Fruit fly (Drosophila melanogaster) whole organism, embryonic: ENCODE results near the gene CG6569.

Source experiments
- Ada2b ChIP-seq: fragments of 200-800 bp; sonication (Bioruptor generic); IDR thresholded peaks from 2 replicates; pipeline ENCODE4 v1.3.6; 2022; ENCODE audit warnings: missing biosample characterization, missing genetic modification characterization
- BEAF-32 ChIP-seq: fragments of 200-800 bp; sonication (Bioruptor generic); optimal IDR thresholded peaks from 3 replicates; lab custom pipeline; 2017; ENCODE audit warnings: missing biosample characterization, missing genetic modification characterization, mild to moderate bottlenecking, moderate library complexity, missing genetic modification reagents
- CG10209 ChIP-seq: fragments of 200-800 bp; sonication (Bioruptor generic); optimal IDR thresholded peaks from 3 replicates; lab custom pipeline; 2017; ENCODE audit warnings: missing biosample characterization, mild to moderate bottlenecking, missing genetic modification characterization, missing genetic modification reagents
- CG1024 ChIP-seq: fragments of 200-800 bp; sonication (Bioruptor generic); IDR thresholded peaks from 2 replicates; pipeline ENCODE4 v1.3.6; 2022; ENCODE audit warnings: missing biosample characterization, missing genetic modification characterization
- CG10431 ChIP-seq: fragments of 200-800 bp; sonication (Bioruptor generic); optimal IDR thresholded peaks from 3 replicates; lab custom pipeline; 2018; ENCODE audit warnings: missing biosample characterization, mild to moderate bottlenecking, missing genetic modification characterization
- CG12155 ChIP-seq: fragments of 200-800 bp; sonication (Bioruptor generic); optimal IDR thresholded peaks from 3 replicates; lab custom pipeline; 2016; ENCODE audit warnings: missing biosample characterization, missing genetic modification characterization
- CG12391 ChIP-seq: fragments of 200-800 bp; sonication (Bioruptor generic); optimal IDR thresholded peaks from 3 replicates; lab custom pipeline; 2018; ENCODE audit warnings: missing biosample characterization, mild to moderate bottlenecking, missing genetic modification characterization, moderate library complexity
- CG12659 ChIP-seq: fragments of 200-800 bp; sonication (Bioruptor generic); optimal IDR thresholded peaks from 3 replicates; lab custom pipeline; 2017; ENCODE audit warnings: mild to moderate bottlenecking, missing biosample characterization, missing genetic modification reagents, missing genetic modification characterization
- CG13296 ChIP-seq: fragments of 200-800 bp; sonication (Bioruptor generic); optimal IDR thresholded peaks from 3 replicates; lab custom pipeline; 2018; ENCODE audit warnings: missing biosample characterization, mild to moderate bottlenecking, missing genetic modification characterization
- CG14014 ChIP-seq: fragments of 200-800 bp; sonication (Bioruptor generic); IDR thresholded peaks from 2 replicates; pipeline ENCODE4 v1.3.6; 2022; ENCODE audit warnings: missing biosample characterization, missing genetic modification characterization
- CG14965 ChIP-seq: fragments of 200-800 bp; sonication (Bioruptor generic); optimal IDR thresholded peaks from 2 replicates; lab custom pipeline; 2016; ENCODE audit warnings: missing biosample characterization, missing genetic modification characterization, borderline replicate concordance
- CG16863 ChIP-seq: fragments of 200-800 bp; sonication (Bioruptor generic); optimal IDR thresholded peaks from 3 replicates; lab custom pipeline; 2016; ENCODE audit warnings: missing biosample characterization, missing genetic modification characterization
- CG18619 ChIP-seq: fragments of 200-800 bp; sonication (Bioruptor generic); optimal IDR thresholded peaks from 3 replicates; lab custom pipeline; 2017; ENCODE audit warnings: missing biosample characterization, mild to moderate bottlenecking, missing genetic modification characterization
- CG2889 ChIP-seq: fragments of 200-800 bp; sonication (Bioruptor generic); IDR thresholded peaks from 3 replicates; pipeline ENCODE4 v1.3.6; 2022; ENCODE audit warnings: missing biosample characterization, missing genetic modification characterization
- CG30403 ChIP-seq: fragments of 200-800 bp; sonication (Bioruptor generic); optimal IDR thresholded peaks from 3 replicates; lab custom pipeline; 2016; ENCODE audit warnings: missing biosample characterization, missing genetic modification characterization
- CG3281 ChIP-seq: fragments of 200-800 bp; sonication (Bioruptor generic); optimal IDR thresholded peaks from 3 replicates; lab custom pipeline; 2017; ENCODE audit warnings: missing biosample characterization, mild to moderate bottlenecking, missing genetic modification characterization
- CG3407 ChIP-seq: fragments of 200-800 bp; sonication (Bioruptor generic); optimal IDR thresholded peaks from 2 replicates; lab custom pipeline; 2018; ENCODE audit warnings: missing biosample characterization, mild to moderate bottlenecking, missing genetic modification characterization
- CG34224 ChIP-seq: fragments of 200-800 bp; sonication (Bioruptor generic); IDR thresholded peaks from 3 replicates; pipeline ENCODE4 v1.3.6; 2022; ENCODE audit warnings: missing biosample characterization, missing genetic modification characterization; ENCODE audit not compliant: partially characterized antibody
- CG42726 ChIP-seq: fragments of 200-800 bp; sonication (Bioruptor generic); IDR thresholded peaks from 2 replicates; pipeline ENCODE4 v1.3.6; 2022; ENCODE audit warnings: missing biosample characterization, missing genetic modification characterization; ENCODE audit not compliant: partially characterized antibody
- CG4282 ChIP-seq: fragments of 200-800 bp; sonication (Bioruptor generic); optimal IDR thresholded peaks from 2 replicates; lab custom pipeline; 2016; ENCODE audit warnings: missing biosample characterization, missing genetic modification characterization
- CG4820 ChIP-seq: fragments of 200-800 bp; sonication (Bioruptor generic); optimal IDR thresholded peaks from 3 replicates; lab custom pipeline; 2016; ENCODE audit warnings: missing biosample characterization, missing genetic modification characterization
- CG5953 ChIP-seq: fragments of 200-800 bp; sonication (Bioruptor generic); IDR thresholded peaks from 2 replicates; pipeline ENCODE4 v1.3.6; 2022; ENCODE audit warnings: missing biosample characterization, missing genetic modification characterization
- CG7556 ChIP-seq: fragments of 200-800 bp; sonication (Bioruptor generic); optimal IDR thresholded peaks from 2 replicates; lab custom pipeline; 2017; ENCODE audit warnings: missing biosample characterization, mild to moderate bottlenecking, missing genetic modification characterization
- CG7928 ChIP-seq: fragments of 200-800 bp; sonication (Bioruptor generic); optimal IDR thresholded peaks from 2 replicates; lab custom pipeline; 2017; ENCODE audit warnings: missing biosample characterization, mild to moderate bottlenecking, missing genetic modification characterization
- CG8290 ChIP-seq, 3 experiments: fragments of 200-800 bp; sonication (Bioruptor generic); optimal IDR thresholded peaks; 2 replicates each; lab custom pipeline; 2016 to 2019; ENCODE audit warnings: missing biosample characterization in 3 of 3, missing genetic modification characterization in 3 of 3, mild to moderate bottlenecking in 2 of 3, moderate library complexity in 1 of 3
- CTCF ChIP-seq: fragments of 200-800 bp; sonication (Bioruptor generic); optimal IDR thresholded peaks from 2 replicates; lab custom pipeline; 2017; ENCODE audit warnings: missing biosample characterization, mild to moderate bottlenecking, missing genetic modification characterization, moderate library complexity
- Chrac-16 ChIP-seq: fragments of 200-800 bp; sonication (Bioruptor generic); optimal IDR thresholded peaks from 3 replicates; lab custom pipeline; 2016; ENCODE audit warnings: missing biosample characterization, missing genetic modification characterization
- D19A ChIP-seq: fragments of 200-800 bp; optimal IDR thresholded peaks from 3 replicates; lab custom pipeline; 2019; ENCODE audit warnings: missing biosample characterization, mild to moderate bottlenecking, missing genetic modification characterization, moderate library complexity
- Fer1 ChIP-seq: fragments of 200-800 bp; sonication (Bioruptor generic); optimal IDR thresholded peaks from 2 replicates; lab custom pipeline; 2017; ENCODE audit warnings: missing biosample characterization, mild to moderate bottlenecking, missing genetic modification characterization
- HLH4C ChIP-seq: fragments of 200-800 bp; sonication (Bioruptor generic); IDR thresholded peaks from 3 replicates; pipeline ENCODE4 v1.3.6; 2022; ENCODE audit warnings: missing biosample characterization, missing genetic modification characterization; ENCODE audit not compliant: partially characterized antibody
- Mrtf ChIP-seq: fragments of 200-800 bp; sonication (Bioruptor generic); IDR thresholded peaks from 3 replicates; pipeline ENCODE4 v1.3.6; 2022; ENCODE audit warnings: missing biosample characterization, missing genetic modification characterization
- Side ChIP-seq: fragments of 200-800 bp; sonication (Bioruptor generic); optimal IDR thresholded peaks from 2 replicates; lab custom pipeline; 2016; ENCODE audit warnings: missing biosample characterization, missing genetic modification characterization
- Sin3A ChIP-seq: fragments of >200 bp; optimal IDR thresholded peaks from 2 replicates; lab custom pipeline; 2018
- Sox100B ChIP-seq: fragments of 200-800 bp; sonication (Bioruptor generic); optimal IDR thresholded peaks from 3 replicates; lab custom pipeline; 2018; ENCODE audit warnings: missing biosample characterization, mild to moderate bottlenecking, missing genetic modification characterization
- Sox102F ChIP-seq: fragments of 200-800 bp; sonication (Bioruptor generic); optimal IDR thresholded peaks from 2 replicates; lab custom pipeline; 2018; ENCODE audit warnings: missing biosample characterization, mild to moderate bottlenecking, missing genetic modification characterization, moderate library complexity
- TFAM ChIP-seq: fragments of 200-800 bp; sonication (Bioruptor generic); optimal IDR thresholded peaks from 2 replicates; lab custom pipeline; 2017; ENCODE audit warnings: missing biosample characterization, missing genetic modification characterization, inconsistent platforms
- abd-A ChIP-seq: fragments of 200-800 bp; sonication (Bioruptor generic); optimal IDR thresholded peaks from 3 replicates; lab custom pipeline; 2019; ENCODE audit warnings: missing biosample characterization, mild to moderate bottlenecking, missing genetic modification characterization, moderate library complexity
- ac ChIP-seq: fragments of 200-800 bp; sonication (Bioruptor generic); optimal IDR thresholded peaks from 3 replicates; lab custom pipeline; 2017; ENCODE audit warnings: missing biosample characterization, mild to moderate bottlenecking, missing genetic modification characterization
- btn ChIP-seq: fragments of 200-800 bp; sonication (Bioruptor generic); optimal IDR thresholded peaks from 2 replicates; lab custom pipeline; 2016; ENCODE audit warnings: missing biosample characterization, missing genetic modification characterization
- cg ChIP-seq: fragments of 200-800 bp; sonication (Bioruptor generic); optimal IDR thresholded peaks from 3 replicates; lab custom pipeline; 2019; ENCODE audit warnings: missing biosample characterization, mild to moderate bottlenecking, missing genetic modification characterization, moderate library complexity
- disco-r ChIP-seq: fragments of 200-800 bp; sonication (Bioruptor generic); optimal IDR thresholded peaks from 2 replicates; lab custom pipeline; 2016; ENCODE audit warnings: missing biosample characterization, missing genetic modification characterization
- ewg ChIP-seq: fragments of 200-800 bp; sonication (Bioruptor generic); optimal IDR thresholded peaks from 3 replicates; lab custom pipeline; 2017; ENCODE audit warnings: mild to moderate bottlenecking, missing biosample characterization, missing genetic modification reagents, missing genetic modification characterization
- exex ChIP-seq: fragments of 200-800 bp; sonication (Bioruptor generic); optimal IDR thresholded peaks from 4 replicates; lab custom pipeline; 2018; ENCODE audit warnings: missing biosample characterization, mild to moderate bottlenecking, missing genetic modification characterization, moderate library complexity
- eyg ChIP-seq: fragments of 200-800 bp; sonication (Bioruptor generic); optimal IDR thresholded peaks from 3 replicates; lab custom pipeline; 2016; ENCODE audit warnings: missing biosample characterization, missing genetic modification characterization
- fru ChIP-seq: fragments of >200 bp; optimal IDR thresholded peaks from 2 replicates; lab custom pipeline; 2017
- kah ChIP-seq: fragments of 200-800 bp; sonication (Bioruptor generic); optimal IDR thresholded peaks from 2 replicates; lab custom pipeline; 2018; ENCODE audit warnings: missing biosample characterization, mild to moderate bottlenecking, missing genetic modification characterization
- nau ChIP-seq: fragments of 200-800 bp; sonication (Bioruptor generic); optimal IDR thresholded peaks from 3 replicates; lab custom pipeline; 2017; ENCODE audit warnings: missing biosample characterization, mild to moderate bottlenecking, missing genetic modification characterization, missing genetic modification reagents
- phol ChIP-seq: fragments of 200-800 bp; sonication (Bioruptor generic); optimal IDR thresholded peaks from 3 replicates; lab custom pipeline; 2018; ENCODE audit warnings: missing biosample characterization, mild to moderate bottlenecking, missing genetic modification characterization, moderate library complexity
- rib ChIP-seq: fragments of 200-800 bp; sonication (Bioruptor generic); IDR thresholded peaks from 2 replicates; pipeline ENCODE4 v1.3.6; 2022; ENCODE audit warnings: missing biosample characterization, missing genetic modification characterization
- schlank ChIP-seq: fragments of 200-800 bp; sonication (Bioruptor generic); optimal IDR thresholded peaks from 2 replicates; lab custom pipeline; 2018; ENCODE audit warnings: missing biosample characterization, mild to moderate bottlenecking, missing genetic modification characterization
- ttk ChIP-seq: fragments of 200-800 bp; sonication (Bioruptor generic); IDR thresholded peaks from 2 replicates; pipeline ENCODE4 v2.1.2; 2022; ENCODE audit warnings: missing biosample characterization, missing genetic modification characterization
- wdn ChIP-seq: fragments of 200-800 bp; sonication (Bioruptor generic); IDR thresholded peaks from 2 replicates; pipeline ENCODE4 v1.3.6; 2022; ENCODE audit warnings: missing biosample characterization, missing genetic modification characterization

Gene CG6569

dm6 chr3R:21838505-21838956 lies 29.2 kb downstream of the CG6569 start (continued):
- TF ChIP-seq disco-r (no peak), exex (tag; lab: Kevin White, UChicago) (no peak), ewg (GFP tag; lab: Kevin White, UChicago) (peak; percentile 23), CG4282 (GFP tag; lab: Kevin White, UChicago) (no peak), CG30403 (peak; percentile 46), CG42726 (no peak), CG1024 (GFP tag; lab: Robert Waterston, UW) (no peak), schlank (tag; lab: Kevin White, UChicago) (no peak), CG5953 (GFP tag; lab: Robert Waterston, UW) (no peak), eyg (GFP tag; lab: Kevin White, UChicago) (no peak), CG13296 (GFP tag; lab: Kevin White, UChicago) (no peak), ac (GFP tag; lab: Kevin White, UChicago) (no peak), nau (GFP tag; lab: Kevin White, UChicago) (peak; percentile 13), Chrac-16 (GFP tag; lab: Kevin White, UChicago) (peak; percentile 2), Sox102F (GFP tag; lab: Kevin White, UChicago) (peak; percentile 60), Mrtf (GFP tag; lab: Robert Waterston, UW) (no peak), CG34224 (GFP tag; lab: Robert Waterston, UW) (no peak), Sin3A (lab: Kevin White, UChicago) (no peak), CG2889 (no peak), Fer1 (GFP tag; lab: Kevin White, UChicago) (no peak), CG14014 (GFP tag; lab: Robert Waterston, UW) (no peak), kah (GFP tag; lab: Kevin White, UChicago) (no peak), rib (GFP tag; lab: Robert Waterston, UW) (no peak), CG12659 (GFP tag; lab: Kevin White, UChicago) (peak; percentile 17), CG4820 (GFP tag; lab: Kevin White, UChicago) (no peak), wdn (GFP tag; lab: Robert Waterston, UW) (no peak), CG7928 (GFP tag; lab: Kevin White, UChicago) (no peak), CG8290 (GFP tag; optimal IDR thresholded peaks at IDR 0.05; lab: Kevin White, UChicago) (no peak), CG8290 (tag; optimal IDR thresholded peaks at IDR 0.05; lab: Kevin White, UChicago) (peak in 1 of 2 experiments; percentile 6), Side (GFP tag; lab: Kevin White, UChicago) (no peak), CG16863 (peak; percentile 18), btn (no peak), CG14965 (GFP tag; lab: Kevin White, UChicago) (no peak), abd-A (tag; lab: Kevin White, UChicago) (no peak), phol (tag; lab: Kevin White, UChicago) (peak; percentile 33), Ada2b (GFP tag; lab: Robert Waterston, UW) (no peak; the same call in 1 of the 2 replicates), BEAF-32 (GFP tag; lab: Kevin White, UChicago) (no peak), CG3407 (GFP tag; lab: Kevin White, UChicago) (no peak), Sox100B (GFP tag; lab: Kevin White, UChicago) (peak; percentile 43), CG12155 (no peak), HLH4C (GFP tag; lab: Robert Waterston, UW) (no peak), CG10431 (GFP tag; lab: Kevin White, UChicago) (no peak), ttk (no peak), cg (GFP tag; lab: Kevin White, UChicago) (no peak), D19A (tag; lab: Kevin White, UChicago) (no peak), CG7556 (GFP tag; lab: Kevin White, UChicago) (peak; percentile 42), fru (lab: Kevin White, UChicago) (no peak), TFAM (GFP tag; lab: Kevin White, UChicago) (no peak), CG12391 (tag; lab: Kevin White, UChicago) (peak; percentile 15), CG10209 (peak; percentile 5), CTCF (no peak), CG3281 (GFP tag; lab: Kevin White, UChicago) (no peak), CG18619 (GFP tag; lab: Kevin White, UChicago) (peak; percentile 25)
